Worm (Caenorhabditis elegans): ENCODE measurements around the gene mdl-1.
A peak's percentile ranks its signal among the peaks of the same experiment; 100 is the strongest.

mdl-1 gene

ce11 chrX:6761211-6761610, 19.1 kb downstream of the mdl-1 start:
- TF ChIP-seq lin-11 (tag; optimal IDR thresholded peaks at IDR 0.05) (no peak), fos-1 (tag; optimal IDR thresholded peaks at IDR 0.05) (peak; percentile 61), unc-39 (tag; optimal IDR thresholded peaks at IDR 0.05) (no peak), sma-9 (GFP tag; optimal IDR thresholded peaks at IDR 0.05) (peak; percentile 27), sma-9 (tag; optimal IDR thresholded peaks at IDR 0.05) (no peak), zag-1 (tag; optimal IDR thresholded peaks at IDR 0.05) (no peak), ZK546.5 (tag; optimal IDR thresholded peaks at IDR 0.05) (no peak), nhr-25 (tag; optimal IDR thresholded peaks at IDR 0.05) (no peak), aly-2 (tag; optimal IDR thresholded peaks at IDR 0.05) (no peak), crh-2 (tag; optimal IDR thresholded peaks at IDR 0.05) (peak; percentile 57), ceh-82 (tag; optimal IDR thresholded peaks at IDR 0.05) (no peak), nhr-6 (tag; optimal IDR thresholded peaks at IDR 0.05) (no peak), unc-55 (GFP tag; optimal IDR thresholded peaks at IDR 0.05) (no peak), C34F6.9 (tag; optimal IDR thresholded peaks at IDR 0.05) (no peak)

ce11 chrX:6761688-6762185, 19.6 kb downstream of the mdl-1 start, which contains the start of gene abts-4:
TSS of gene abts-4 (minus strand) at chrX:6761738.
- TF ChIP-seq fos-1 (tag; optimal IDR thresholded peaks at IDR 0.05) (peak; percentile 39), nhr-12 (tag; optimal IDR thresholded peaks at IDR 0.05) (no peak), sma-9 (GFP tag; optimal IDR thresholded peaks at IDR 0.05) (peak; percentile 44), sma-9 (tag; optimal IDR thresholded peaks at IDR 0.05) (no peak)

- TF ChIP-seq nhr-11 (tag; optimal IDR thresholded peaks at IDR 0.05) (no peak), egl-27 (tag; optimal IDR thresholded peaks at IDR 0.05) (no peak), crh-2 (tag; optimal IDR thresholded peaks at IDR 0.05) (no peak), nhr-237 (tag; optimal IDR thresholded peaks at IDR 0.05) (no peak), blmp-1 (tag; optimal IDR thresholded peaks at IDR 0.05; ENCODE audit: insufficient read depth) (no peak), unc-55 (GFP tag; optimal IDR thresholded peaks at IDR 0.05) (no peak), mbf-1 (tag; optimal IDR thresholded peaks at IDR 0.05) (no peak), lin-13 (GFP tag; optimal IDR thresholded peaks at IDR 0.05) (no peak), unc-62 (GFP tag; optimal IDR thresholded peaks at IDR 0.05) (no peak), ceh-16 (tag; optimal IDR thresholded peaks at IDR 0.05) (no peak), sem-4 (tag; optimal IDR thresholded peaks at IDR 0.05) (no peak), lsy-2 (tag; optimal IDR thresholded peaks at IDR 0.05) (no peak), aly-2 (tag; optimal IDR thresholded peaks at IDR 0.05) (no peak), ama-1 (optimal IDR thresholded peaks at IDR 0.05) (no peak), unc-39 (tag; optimal IDR thresholded peaks at IDR 0.05) (no peak), Y55F3AM.14 (GFP tag; optimal IDR thresholded peaks at IDR 0.05) (no peak)
These were observed 35.9 kb downstream of the mdl-1 start, which contains the start of gene irk-1 for ce11 chrX:6778014-6778413. TSS of gene irk-1 (minus strand) at chrX:6778114.

- TF ChIP-seq elt-1 (tag; optimal IDR thresholded peaks at IDR 0.05) (no peak), crh-2 (tag; optimal IDR thresholded peaks at IDR 0.05) (no peak), alr-1 (tag; optimal IDR thresholded peaks at IDR 0.05) (no peak), ZK546.5 (tag; optimal IDR thresholded peaks at IDR 0.05) (no peak), nhr-21 (tag; optimal IDR thresholded peaks at IDR 0.05) (no peak), egl-27 (tag; optimal IDR thresholded peaks at IDR 0.05) (no peak), nhr-6 (tag; optimal IDR thresholded peaks at IDR 0.05) (no peak), sem-4 (tag; optimal IDR thresholded peaks at IDR 0.05) (no peak), F13H6.1 (tag; optimal IDR thresholded peaks at IDR 0.05) (no peak), ztf-1 (GFP tag; conservative IDR thresholded peaks at IDR 0.05) (no peak), ztf-11 (tag; optimal IDR thresholded peaks at IDR 0.05) (no peak), dmd-4 (tag; optimal IDR thresholded peaks at IDR 0.05) (no peak), ztf-4 (tag; optimal IDR thresholded peaks at IDR 0.05) (no peak), nhr-25 (tag; optimal IDR thresholded peaks at IDR 0.05) (no peak), unc-62 (GFP tag; optimal IDR thresholded peaks at IDR 0.05) (no peak), lsy-2 (tag; optimal IDR thresholded peaks at IDR 0.05) (no peak), nhr-23 (tag; optimal IDR thresholded peaks at IDR 0.05) (no peak)
These were observed 40.7 kb downstream of the mdl-1 start, which contains the start of gene idpp-6 for ce11 chrX:6782857-6783256. TSS of gene idpp-6 (plus strand) at chrX:6783157.

- TF ChIP-seq zag-1 (tag; optimal IDR thresholded peaks at IDR 0.05) (no peak), crh-2 (tag; optimal IDR thresholded peaks at IDR 0.05) (peak; percentile 6), fos-1 (tag; optimal IDR thresholded peaks at IDR 0.05) (peak; percentile 75), sma-9 (GFP tag; optimal IDR thresholded peaks at IDR 0.05) (peak; percentile 5), sma-9 (tag; optimal IDR thresholded peaks at IDR 0.05) (no peak), nhr-11 (tag; optimal IDR thresholded peaks at IDR 0.05) (no peak), nhr-237 (tag; optimal IDR thresholded peaks at IDR 0.05) (no peak), ztf-1 (GFP tag; conservative IDR thresholded peaks at IDR 0.05) (no peak), elt-1 (tag; optimal IDR thresholded peaks at IDR 0.05) (no peak), lsy-2 (tag; optimal IDR thresholded peaks at IDR 0.05) (no peak), ZK546.5 (tag; optimal IDR thresholded peaks at IDR 0.05) (no peak)
These were observed 42.0 kb downstream of the mdl-1 start, which contains the start of gene bgal-2 for ce11 chrX:6784181-6784580. TSS of gene bgal-2 (plus strand) at chrX:6784411.

All from whole organism, L2 larva.